Fruit fly (Drosophila melanogaster) whole organism, embryonic: Measurements from ENCODE around the gene axo.

ENCODE experiments used
- Ada2b ChIP-seq: fragments of 200-800 bp; sonication (Bioruptor generic); IDR thresholded peaks from 2 replicates; pipeline ENCODE4 v1.3.6; 2022; ENCODE audit warnings: missing biosample characterization, missing genetic modification characterization
- CG11456 ChIP-seq: fragments of 200-800 bp; sonication (Bioruptor generic); IDR thresholded peaks from 3 replicates; pipeline ENCODE4 v1.3.6; 2022; ENCODE audit warnings: missing biosample characterization, missing genetic modification characterization
- CG11504 ChIP-seq: fragments of 200-800 bp; sonication (Bioruptor generic); optimal IDR thresholded peaks from 3 replicates; lab custom pipeline; 2019; ENCODE audit warnings: missing biosample characterization, mild to moderate bottlenecking, missing genetic modification characterization, moderate library complexity
- CG11723 ChIP-seq: fragments of 200-800 bp; sonication (Bioruptor generic); optimal IDR thresholded peaks from 2 replicates; lab custom pipeline; 2017; ENCODE audit warnings: missing biosample characterization, mild to moderate bottlenecking, missing genetic modification characterization
- CG12155 ChIP-seq: fragments of 200-800 bp; sonication (Bioruptor generic); optimal IDR thresholded peaks from 3 replicates; lab custom pipeline; 2016; ENCODE audit warnings: missing biosample characterization, missing genetic modification characterization
- CG16779 ChIP-seq: fragments of 200-800 bp; sonication (Bioruptor generic); IDR thresholded peaks from 2 replicates; pipeline ENCODE4 v1.3.6; 2022; ENCODE audit warnings: missing biosample characterization, missing genetic modification characterization
- CG16815 ChIP-seq: fragments of 200-800 bp; sonication (Bioruptor generic); optimal IDR thresholded peaks from 3 replicates; lab custom pipeline; 2017; ENCODE audit warnings: missing biosample characterization, mild to moderate bottlenecking, missing genetic modification characterization
- CG2199 ChIP-seq: fragments of 200-800 bp; sonication (Bioruptor generic); IDR thresholded peaks from 3 replicates; pipeline ENCODE4 v1.3.6; 2022; ENCODE audit warnings: missing biosample characterization, missing genetic modification characterization
- CG2202 ChIP-seq: fragments of 200-800 bp; sonication (Bioruptor generic); optimal IDR thresholded peaks from 2 replicates; lab custom pipeline; 2018; ENCODE audit warnings: missing biosample characterization, mild to moderate bottlenecking, missing genetic modification characterization
- CG3838 ChIP-seq: fragments of 200-800 bp; sonication (Bioruptor generic); optimal IDR thresholded peaks from 3 replicates; lab custom pipeline; 2016; ENCODE audit warnings: missing biosample characterization, missing genetic modification characterization
- CG4360 ChIP-seq: fragments of 200-800 bp; sonication (Bioruptor generic); IDR thresholded peaks from 2 replicates; pipeline ENCODE4 v1.3.6; 2022; ENCODE audit warnings: missing biosample characterization, missing genetic modification characterization
- CG5180 ChIP-seq: fragments of 200-800 bp; sonication (Bioruptor generic); optimal IDR thresholded peaks from 3 replicates; lab custom pipeline; 2017; ENCODE audit warnings: missing biosample characterization, missing genetic modification characterization, mild to moderate bottlenecking, moderate library complexity, missing genetic modification reagents
- CG5953 ChIP-seq: fragments of 200-800 bp; sonication (Bioruptor generic); IDR thresholded peaks from 2 replicates; pipeline ENCODE4 v1.3.6; 2022; ENCODE audit warnings: missing biosample characterization, missing genetic modification characterization
- CG7963 ChIP-seq: fragments of 200-800 bp; sonication (Bioruptor generic); IDR thresholded peaks from 3 replicates; pipeline ENCODE4 v1.3.6; 2022; ENCODE audit warnings: missing biosample characterization, missing genetic modification characterization; ENCODE audit not compliant: partially characterized antibody
- CG7987 ChIP-seq: fragments of 200-800 bp; sonication (Bioruptor generic); optimal IDR thresholded peaks from 2 replicates; lab custom pipeline; 2018; ENCODE audit warnings: missing biosample characterization, mild to moderate bottlenecking, missing genetic modification characterization, moderate library complexity
- CG8290 ChIP-seq, 3 experiments: fragments of 200-800 bp; sonication (Bioruptor generic); optimal IDR thresholded peaks; 2 replicates each; lab custom pipeline; 2016 to 2019; ENCODE audit warnings: missing biosample characterization in 3 of 3, missing genetic modification characterization in 3 of 3, mild to moderate bottlenecking in 2 of 3, moderate library complexity in 1 of 3
- CG8388 ChIP-seq: fragments of 200-800 bp; sonication (Bioruptor generic); optimal IDR thresholded peaks from 2 replicates; lab custom pipeline; 2019; ENCODE audit warnings: missing biosample characterization, mild to moderate bottlenecking, missing genetic modification characterization, moderate library complexity
- CG9437 ChIP-seq: fragments of 200-800 bp; sonication (Bioruptor generic); optimal IDR thresholded peaks from 2 replicates; lab custom pipeline; 2018; ENCODE audit warnings: missing biosample characterization, mild to moderate bottlenecking, missing genetic modification characterization
- CHES-1-like ChIP-seq: fragments of 200-800 bp; sonication (Bioruptor generic); optimal IDR thresholded peaks from 2 replicates; lab custom pipeline; 2016; ENCODE audit warnings: missing biosample characterization, missing genetic modification characterization
- Deaf1 ChIP-seq: fragments of 200-800 bp; optimal IDR thresholded peaks from 3 replicates; lab custom pipeline; 2019; ENCODE audit warnings: missing biosample characterization, mild to moderate bottlenecking, missing genetic modification characterization, moderate library complexity
- Doc3 ChIP-seq: fragments of 200-800 bp; sonication (Bioruptor generic); IDR thresholded peaks from 3 replicates; pipeline ENCODE4 v1.3.6; 2022; ENCODE audit warnings: missing biosample characterization, missing genetic modification characterization; ENCODE audit not compliant: partially characterized antibody
- Elba2 ChIP-seq: fragments of 200-800 bp; sonication (Bioruptor generic); optimal IDR thresholded peaks from 3 replicates; lab custom pipeline; 2016; ENCODE audit warnings: missing biosample characterization, missing genetic modification characterization
- Ets97D ChIP-seq: fragments of 200-800 bp; sonication (Bioruptor generic); optimal IDR thresholded peaks from 3 replicates; lab custom pipeline; 2016; ENCODE audit warnings: missing biosample characterization, missing genetic modification characterization
- Gug ChIP-seq: fragments of 200-800 bp; sonication (Bioruptor generic); IDR thresholded peaks from 4 replicates; pipeline ENCODE4 v1.3.6; 2022; ENCODE audit warnings: missing biosample characterization, missing genetic modification characterization
- H15 ChIP-seq: fragments of 200-800 bp; sonication (Bioruptor generic); IDR thresholded peaks from 3 replicates; pipeline ENCODE4 v1.3.6; 2022; ENCODE audit warnings: missing biosample characterization, missing genetic modification characterization
- HLH4C ChIP-seq: fragments of 200-800 bp; sonication (Bioruptor generic); IDR thresholded peaks from 3 replicates; pipeline ENCODE4 v1.3.6; 2022; ENCODE audit warnings: missing biosample characterization, missing genetic modification characterization; ENCODE audit not compliant: partially characterized antibody
- Hr78 ChIP-seq, 2 experiments: fragments of 200-800 bp in 1 of 2; fragments of >200 bp in 1 of 2; sonication (Bioruptor generic) in 1 of 2; optimal IDR thresholded peaks; 2 replicates each; lab custom pipeline; 2017 to 2019; ENCODE audit warnings: missing biosample characterization in 2 of 2, missing genetic modification characterization in 2 of 2, mild to moderate bottlenecking in 1 of 2, moderate library complexity in 1 of 2
- MBD-R2 ChIP-seq: fragments of 200-800 bp; sonication (Bioruptor generic); IDR thresholded peaks from 2 replicates; pipeline ENCODE4 v1.3.6; 2022; ENCODE audit warnings: missing biosample characterization, missing genetic modification characterization
- Oli ChIP-seq: fragments of 200-800 bp; sonication (Bioruptor generic); optimal IDR thresholded peaks from 2 replicates; lab custom pipeline; 2018; ENCODE audit warnings: missing biosample characterization, mild to moderate bottlenecking, missing genetic modification characterization, moderate library complexity
- Sin3A ChIP-seq: fragments of >200 bp; optimal IDR thresholded peaks from 2 replicates; lab custom pipeline; 2018
- TFAM ChIP-seq: fragments of 200-800 bp; sonication (Bioruptor generic); optimal IDR thresholded peaks from 2 replicates; lab custom pipeline; 2017; ENCODE audit warnings: missing biosample characterization, missing genetic modification characterization, inconsistent platforms
- ap ChIP-seq: fragments of 200-800 bp; sonication (Bioruptor generic); IDR thresholded peaks from 2 replicates; pipeline ENCODE4 v1.3.6; 2022; ENCODE audit warnings: missing biosample characterization, missing genetic modification characterization
- az2 ChIP-seq: fragments of 200-800 bp; sonication (Bioruptor generic); optimal IDR thresholded peaks from 3 replicates; lab custom pipeline; 2016; ENCODE audit warnings: missing biosample characterization, missing genetic modification characterization
- bab2 ChIP-seq: fragments of 200-800 bp; sonication (Bioruptor generic); optimal IDR thresholded peaks from 2 replicates; lab custom pipeline; 2016; ENCODE audit warnings: missing biosample characterization, missing genetic modification characterization
- bcd ChIP-seq: fragments of 200-800 bp; sonication (Bioruptor generic); optimal IDR thresholded peaks from 2 replicates; lab custom pipeline; 2017; ENCODE audit warnings: missing biosample characterization, mild to moderate bottlenecking, missing genetic modification characterization
- chm ChIP-seq: fragments of 200-800 bp; sonication (Bioruptor generic); IDR thresholded peaks from 2 replicates; pipeline ENCODE4 v1.3.6; 2022; ENCODE audit warnings: missing biosample characterization, missing genetic modification characterization
- crc ChIP-seq: fragments of 200-800 bp; sonication (Bioruptor generic); optimal IDR thresholded peaks from 2 replicates; lab custom pipeline; 2016; ENCODE audit warnings: missing biosample characterization, missing genetic modification characterization
- dm ChIP-seq: fragments of 200-800 bp; sonication (Bioruptor generic); optimal IDR thresholded peaks from 3 replicates; lab custom pipeline; 2016; ENCODE audit warnings: missing biosample characterization, missing genetic modification characterization
- kah ChIP-seq: fragments of 200-800 bp; sonication (Bioruptor generic); optimal IDR thresholded peaks from 2 replicates; lab custom pipeline; 2018; ENCODE audit warnings: missing biosample characterization, mild to moderate bottlenecking, missing genetic modification characterization
- knrl ChIP-seq: fragments of 200-800 bp; sonication (Bioruptor generic); IDR thresholded peaks from 3 replicates; pipeline ENCODE4 v1.3.6; 2022; ENCODE audit warnings: missing biosample characterization, missing genetic modification characterization; ENCODE audit not compliant: partially characterized antibody
- lmd ChIP-seq: fragments of 200-800 bp; sonication (Bioruptor generic); IDR thresholded peaks from 2 replicates; pipeline ENCODE4 v1.3.6; 2022; ENCODE audit warnings: missing biosample characterization, missing genetic modification characterization
- pan ChIP-seq, 4 experiments: fragments of >200 bp in 3 of 4; fragments of 200-800 bp in 1 of 4; sonication (Bioruptor generic) in 1 of 4; optimal IDR thresholded peaks in 3 of 4; IDR thresholded peaks in 1 of 4; 2 replicates each; pipeline versions ENCODE4 v1.3.6 to Lab custom; 2017 to 2022; ENCODE audit warnings: missing biosample characterization in 2 of 4, missing genetic modification characterization in 2 of 4, mixed read lengths in 1 of 4
- row ChIP-seq: fragments of 200-800 bp; sonication (Bioruptor generic); IDR thresholded peaks from 3 replicates; pipeline ENCODE4 v1.3.6; 2022; ENCODE audit warnings: missing biosample characterization, missing genetic modification characterization
- sens ChIP-seq: fragments of 200-800 bp; sonication (Bioruptor generic); peaks from one replicate; lab custom pipeline; 2016; ENCODE audit warnings: missing biosample characterization, missing genetic modification characterization
- sqz ChIP-seq: fragments of 200-800 bp; sonication (Bioruptor generic); optimal IDR thresholded peaks from 3 replicates; lab custom pipeline; 2018; ENCODE audit warnings: missing biosample characterization, mild to moderate bottlenecking, missing genetic modification characterization
- tll ChIP-seq, 2 experiments: fragments of 200-800 bp in 1 of 2; fragments of >200 bp in 1 of 2; sonication (Bioruptor generic) in 1 of 2; optimal IDR thresholded peaks; 2 replicates each; lab custom pipeline; 2017 to 2019; ENCODE audit warnings: missing biosample characterization in 2 of 2, missing genetic modification characterization in 2 of 2, mild to moderate bottlenecking in 1 of 2, moderate library complexity in 1 of 2

axo gene

DNA sequence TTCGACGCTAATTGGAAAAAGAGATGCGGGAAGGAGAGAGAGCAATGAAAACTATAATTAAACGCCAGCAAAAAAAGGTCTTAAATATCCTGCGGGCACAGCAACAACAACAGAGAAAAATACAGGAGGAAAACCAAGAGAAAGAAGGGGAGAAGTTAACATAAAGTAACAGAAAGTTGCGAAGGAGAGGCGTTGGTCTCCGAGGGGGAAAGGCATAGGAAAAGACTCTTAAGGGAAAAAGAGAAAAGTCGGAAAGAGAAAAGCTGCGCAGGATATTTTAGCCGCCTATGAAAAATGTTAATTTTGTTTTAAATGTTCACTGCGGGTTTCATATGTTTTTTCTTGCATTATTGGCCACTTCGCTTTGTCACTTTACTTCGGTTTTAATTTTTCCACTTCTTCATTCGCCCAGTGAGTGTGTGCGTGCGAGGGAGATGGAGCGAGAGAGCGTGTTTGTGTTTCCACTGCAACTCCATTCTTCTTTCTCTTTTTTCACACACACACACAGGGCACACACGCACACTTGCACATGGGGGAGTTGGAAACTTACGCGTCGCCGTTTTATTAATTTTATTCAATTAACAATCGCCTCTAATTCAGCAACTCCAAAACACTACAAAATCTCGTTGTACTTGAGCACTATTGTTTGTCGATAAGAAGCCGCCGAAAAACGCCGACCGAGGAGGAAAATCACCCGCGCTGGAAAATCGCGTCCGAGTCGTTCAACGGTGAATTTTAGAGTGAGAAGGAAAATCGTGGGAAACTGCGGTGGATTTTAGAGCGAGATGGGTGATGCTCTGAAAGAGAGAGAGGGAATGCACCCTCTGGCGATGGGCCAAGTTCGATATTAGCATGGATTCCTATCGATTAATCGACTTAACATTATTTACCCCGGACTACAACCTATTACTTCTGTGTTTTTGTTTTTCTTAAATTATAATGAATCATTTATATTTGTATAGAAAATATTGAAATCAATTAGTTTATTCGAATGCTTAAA, 61.4 kb downstream of the axo start, which contains the start of gene Src64B (continued):
- TF ChIP-seq Elba2 (GFP tag; lab: Kevin White, UChicago), result no peak
- no peak for TF ChIP-seq Sin3A (lab: Kevin White, UChicago)
- TF ChIP-seq CG16779 (GFP tag; lab: Robert Waterston, UW), result 0 out of 2 replicates have a peak, but pooled peaks have one; percentile 32
- no peak for TF ChIP-seq bab2 (GFP tag; lab: Kevin White, UChicago)
- peak; percentile 90 for TF ChIP-seq sens (GFP tag; lab: Kevin White, UChicago)
- no peak for TF ChIP-seq pan (optimal IDR thresholded peaks at IDR 0.05; lab: Kevin White, UChicago)
- TF ChIP-seq pan (GFP tag; optimal IDR thresholded peaks at IDR 0.05 in 1 of 2, IDR thresholded peaks at IDR 0.05 in 1 of 2), result peak in 1 of 2 experiments; percentile 31
- TF ChIP-seq kah (GFP tag; lab: Kevin White, UChicago), result peak; percentile 42
- peak; percentile 78 for TF ChIP-seq CG4360 (GFP tag; lab: Robert Waterston, UW)
- TF ChIP-seq CG2202, result no peak
- 0 out of 3 replicates have a peak, but pooled peaks have one; percentile 24 for TF ChIP-seq Doc3 (GFP tag; lab: Robert Waterston, UW)
- TF ChIP-seq CG11723 (GFP tag; lab: Kevin White, UChicago), result peak; percentile 9
- TF ChIP-seq chm (GFP tag; lab: Robert Waterston, UW), result peak; percentile 65
- peak; percentile 61 for TF ChIP-seq HLH4C (GFP tag; lab: Robert Waterston, UW)
- TF ChIP-seq CG2199 (GFP tag; lab: Robert Waterston, UW), result peak; percentile 76; the same call in 2 of the 3 replicates
- peak; percentile 54; the same call in 1 of the 3 replicates for TF ChIP-seq CG7963 (GFP tag; lab: Robert Waterston, UW)
- TF ChIP-seq lmd (GFP tag; lab: Robert Waterston, UW), result no peak
- TF ChIP-seq Gug (GFP tag; lab: Robert Waterston, UW), result 0 out of 4 replicates have a peak, but pooled peaks have one; percentile 8
- TF ChIP-seq Ets97D (GFP tag; lab: Kevin White, UChicago), result peak; percentile 35
- peak; percentile 55 for TF ChIP-seq Deaf1 (tag; lab: Kevin White, UChicago)
- peak; percentile 56 for TF ChIP-seq CG7987 (GFP tag; lab: Kevin White, UChicago)
- TF ChIP-seq row, result peak; percentile 63
- peak; percentile 2 for TF ChIP-seq bcd
- no peak for TF ChIP-seq az2 (GFP tag; lab: Kevin White, UChicago)
- TF ChIP-seq CG5953 (GFP tag; lab: Robert Waterston, UW), result no peak
- TF ChIP-seq CG8388, result no peak
- TF ChIP-seq crc (GFP tag; lab: Kevin White, UChicago), result no peak
- no peak for TF ChIP-seq TFAM (GFP tag; lab: Kevin White, UChicago)
- TF ChIP-seq ap (GFP tag; lab: Robert Waterston, UW), result no peak
- TF ChIP-seq CG9437, result no peak
- TF ChIP-seq dm (GFP tag; lab: Kevin White, UChicago), result peak; percentile 77
- TF ChIP-seq Ada2b, result no peak
- TF ChIP-seq MBD-R2, result peak; percentile 37; the same call in 1 of the 2 replicates
- TF ChIP-seq CG8290 (GFP tag; optimal IDR thresholded peaks at IDR 0.05; lab: Kevin White, UChicago), result no peak
- TF ChIP-seq CG8290 (tag; optimal IDR thresholded peaks at IDR 0.05; lab: Kevin White, UChicago), result peak; percentile 20 to 60
- peak; percentile 10 for TF ChIP-seq CG11504
- TF ChIP-seq CG16815 (GFP tag; lab: Kevin White, UChicago), result no peak
- TF ChIP-seq CG11456 (GFP tag; lab: Robert Waterston, UW), result peak; percentile 37; the same call in 1 of the 3 replicates
- TF ChIP-seq tll (GFP tag; optimal IDR thresholded peaks at IDR 0.05; lab: Kevin White, UChicago), result peak in 1 of 2 experiments; percentile 68
- peak; percentile 13 for TF ChIP-seq CG5180
- TF ChIP-seq CG12155 (GFP tag; lab: Kevin White, UChicago), result no peak
- no peak for TF ChIP-seq CG3838 (GFP tag; lab: Kevin White, UChicago)
- TF ChIP-seq Hr78 (GFP tag; optimal IDR thresholded peaks at IDR 0.05; lab: Kevin White, UChicago), result no peak
- peak; percentile 9 for TF ChIP-seq Oli (tag; lab: Kevin White, UChicago)
- peak; percentile 14 for TF ChIP-seq sqz
- peak; percentile 73 for TF ChIP-seq knrl (GFP tag; lab: Robert Waterston, UW)
- peak; percentile 2 for TF ChIP-seq CHES-1-like (GFP tag; lab: Kevin White, UChicago)
- no peak for TF ChIP-seq H15 (GFP tag; lab: Robert Waterston, UW)
